Worm (Caenorhabditis elegans): Measurements from ENCODE around the gene F09E5.12.
A peak's percentile ranks its signal among the peaks of the same experiment; 100 is the strongest.

F09E5.12 gene

ce11 chrII:5331677-5332303 is 38.8 kb downstream of the F09E5.12 start:
- TF ChIP-seq tab-1 (GFP tag; IDR thresholded peaks at IDR 0.05) (no peak), T22C8.4 (GFP tag; IDR thresholded peaks at IDR 0.05) (0 out of 2 replicates have a peak, but pooled peaks have one; percentile 46)

ce11 chrII:5330206-5330686 is 40.3 kb downstream of the F09E5.12 start:
- TF ChIP-seq T22C8.4 (GFP tag; IDR thresholded peaks at IDR 0.05) = no peak
- no peak for TF ChIP-seq ztf-23 (GFP tag; IDR thresholded peaks at IDR 0.05)
- peak; percentile 53 for TF ChIP-seq cog-1 (tag; optimal IDR thresholded peaks at IDR 0.05)
- 0 out of 2 replicates have a peak, but pooled peaks have one; percentile 20 for TF ChIP-seq flt-1 (GFP tag; IDR thresholded peaks at IDR 0.05)
- no peak for TF ChIP-seq klf-2 (GFP tag; conservative IDR thresholded peaks at IDR 0.05)
- TF ChIP-seq ref-1 (GFP tag; conservative IDR thresholded peaks at IDR 0.05) = no peak
- TF ChIP-seq tab-1 (GFP tag; IDR thresholded peaks at IDR 0.05) = no peak
- TF ChIP-seq med-1 (GFP tag; optimal IDR thresholded peaks at IDR 0.05; ENCODE audit: insufficient read depth) = no peak
- no peak for TF ChIP-seq ztf-29 (GFP tag; IDR thresholded peaks at IDR 0.05)

ce11 chrII:5328912-5329311 is 41.6 kb downstream of the F09E5.12 start:
- TF ChIP-seq flt-1 (GFP tag; IDR thresholded peaks at IDR 0.05) (no peak), klf-2 (GFP tag; conservative IDR thresholded peaks at IDR 0.05) (no peak), cog-1 (tag; optimal IDR thresholded peaks at IDR 0.05) (no peak), med-1 (GFP tag; optimal IDR thresholded peaks at IDR 0.05; ENCODE audit: insufficient read depth) (no peak)

ce11 chrII:5326891-5327290 is 43.6 kb downstream of the F09E5.12 start:
- TF ChIP-seq med-1 (GFP tag; optimal IDR thresholded peaks at IDR 0.05; ENCODE audit: insufficient read depth) (no peak), ztf-23 (GFP tag; IDR thresholded peaks at IDR 0.05) (no peak), ref-1 (GFP tag; conservative IDR thresholded peaks at IDR 0.05) (no peak), tab-1 (GFP tag; IDR thresholded peaks at IDR 0.05) (no peak), klf-2 (GFP tag; conservative IDR thresholded peaks at IDR 0.05) (no peak), cog-1 (tag; optimal IDR thresholded peaks at IDR 0.05) (no peak), flt-1 (GFP tag; IDR thresholded peaks at IDR 0.05) (no peak), ztf-29 (GFP tag; IDR thresholded peaks at IDR 0.05) (no peak), T22C8.4 (GFP tag; IDR thresholded peaks at IDR 0.05) (no peak)

- no peak for TF ChIP-seq ztf-29 (GFP tag; IDR thresholded peaks at IDR 0.05)
- TF ChIP-seq cog-1 (tag; optimal IDR thresholded peaks at IDR 0.05) = peak; percentile 0
- 0 out of 2 replicates have a peak, but pooled peaks have one; percentile 19 for TF ChIP-seq flt-1 (GFP tag; IDR thresholded peaks at IDR 0.05)
- TF ChIP-seq med-1 (GFP tag; optimal IDR thresholded peaks at IDR 0.05; ENCODE audit: insufficient read depth) = no peak
These were observed 44.4 kb downstream of the F09E5.12 start for ce11 chrII:5326024-5326627.

- no peak for TF ChIP-seq T22C8.4 (GFP tag; IDR thresholded peaks at IDR 0.05)
- no peak for TF ChIP-seq ztf-23 (GFP tag; IDR thresholded peaks at IDR 0.05)
- no peak for TF ChIP-seq tab-1 (GFP tag; IDR thresholded peaks at IDR 0.05)
- TF ChIP-seq ztf-29 (GFP tag; IDR thresholded peaks at IDR 0.05) = no peak
- no peak for TF ChIP-seq cog-1 (tag; optimal IDR thresholded peaks at IDR 0.05)
- TF ChIP-seq med-1 (GFP tag; optimal IDR thresholded peaks at IDR 0.05; ENCODE audit: insufficient read depth) = no peak
- TF ChIP-seq ref-1 (GFP tag; conservative IDR thresholded peaks at IDR 0.05) = no peak
- no peak for TF ChIP-seq flt-1 (GFP tag; IDR thresholded peaks at IDR 0.05)
- TF ChIP-seq klf-2 (GFP tag; conservative IDR thresholded peaks at IDR 0.05) = no peak
These were observed 45.9 kb downstream of the F09E5.12 start for ce11 chrII:5324653-5325052.

ce11 chrII:5323773-5324172 is 46.8 kb downstream of the F09E5.12 start:
- TF ChIP-seq med-1 (GFP tag; optimal IDR thresholded peaks at IDR 0.05; ENCODE audit: insufficient read depth) (no peak), T22C8.4 (GFP tag; IDR thresholded peaks at IDR 0.05) (no peak), ztf-23 (GFP tag; IDR thresholded peaks at IDR 0.05) (no peak), ref-1 (GFP tag; conservative IDR thresholded peaks at IDR 0.05) (no peak), ztf-29 (GFP tag; IDR thresholded peaks at IDR 0.05) (no peak), flt-1 (GFP tag; IDR thresholded peaks at IDR 0.05) (no peak), tab-1 (GFP tag; IDR thresholded peaks at IDR 0.05) (no peak), cog-1 (tag; optimal IDR thresholded peaks at IDR 0.05) (no peak), klf-2 (GFP tag; conservative IDR thresholded peaks at IDR 0.05) (no peak)

ce11 chrII:5322732-5323326 is 47.7 kb downstream of the F09E5.12 start, which contains the start of gene vhp-1:
Gene vhp-1, plus strand, starts transcription at chrII:5323276.
- TF ChIP-seq ztf-29 (GFP tag; IDR thresholded peaks at IDR 0.05) = no peak
- TF ChIP-seq klf-2 (GFP tag; conservative IDR thresholded peaks at IDR 0.05) = no peak
- no peak for TF ChIP-seq ztf-23 (GFP tag; IDR thresholded peaks at IDR 0.05)
- no peak for TF ChIP-seq flt-1 (GFP tag; IDR thresholded peaks at IDR 0.05)

- TF ChIP-seq flt-1 (GFP tag; IDR thresholded peaks at IDR 0.05) (no peak), T22C8.4 (GFP tag; IDR thresholded peaks at IDR 0.05) (no peak), ztf-29 (GFP tag; IDR thresholded peaks at IDR 0.05) (no peak), klf-2 (GFP tag; conservative IDR thresholded peaks at IDR 0.05) (no peak), cog-1 (tag; optimal IDR thresholded peaks at IDR 0.05) (peak; percentile 6), tab-1 (GFP tag; IDR thresholded peaks at IDR 0.05) (no peak), ztf-23 (GFP tag; IDR thresholded peaks at IDR 0.05) (no peak), ref-1 (GFP tag; conservative IDR thresholded peaks at IDR 0.05) (no peak)
These were observed 48.7 kb downstream of the F09E5.12 start for ce11 chrII:5321718-5322286.
